Fruit fly (Drosophila melanogaster) whole organism, wandering third instar larva: Measurements from ENCODE around the gene Gyc88E.

Experiments used
- HLH106 ChIP-seq: fragments of 200-800 bp; optimal IDR thresholded peaks from 3 replicates; lab custom pipeline; 2019; ENCODE audit warnings: missing biosample characterization, mild to moderate bottlenecking, missing genetic modification characterization, moderate library complexity
- sage ChIP-seq: fragments of 200-800 bp; sonication (Bioruptor generic); optimal IDR thresholded peaks from 2 replicates; lab custom pipeline; 2016; ENCODE audit warnings: missing biosample characterization, mild to moderate bottlenecking, missing genetic modification characterization
- usp ChIP-seq: fragments of >200 bp; optimal IDR thresholded peaks from 2 replicates; lab custom pipeline; 2017; ENCODE audit warnings: missing biosample characterization, missing genetic modification characterization

DNA sequence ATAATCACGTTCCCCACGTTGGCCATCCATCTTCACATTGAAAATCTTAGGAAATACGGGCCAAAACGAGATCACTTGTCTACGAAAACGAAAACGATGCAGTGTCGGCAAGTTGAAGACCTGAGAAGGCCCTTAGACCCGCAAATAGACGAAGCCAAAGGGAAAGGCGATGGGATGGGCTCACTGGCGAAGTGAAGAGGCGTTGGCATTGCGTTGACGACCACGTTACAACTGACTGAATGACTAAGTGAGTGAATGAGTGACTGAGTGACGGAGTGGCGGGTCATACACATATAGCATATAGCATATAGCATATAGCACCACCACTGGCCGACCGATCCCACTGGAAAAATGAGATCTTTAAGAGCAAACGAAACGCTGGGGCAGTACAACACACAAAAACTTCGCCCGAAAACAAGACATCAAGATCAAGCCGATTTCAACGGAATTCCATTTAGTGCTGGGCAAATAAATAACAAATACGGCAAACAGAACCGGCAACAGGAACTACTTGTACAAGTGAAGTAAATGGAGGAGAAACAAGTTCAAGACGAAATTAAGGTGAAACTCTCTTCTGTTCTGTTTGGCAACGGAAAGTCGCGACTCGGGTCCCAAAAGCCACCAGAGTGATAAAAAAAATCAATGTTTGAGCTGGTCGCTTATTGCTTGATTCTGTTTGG is 27.0 kb upstream of the Gyc88E start:
- no peak for TF ChIP-seq sage (GFP tag; lab: Kevin White, UChicago)
- no peak for TF ChIP-seq usp
- no peak for TF ChIP-seq HLH106 (tag; lab: Kevin White, UChicago)
